Fruit fly (Drosophila melanogaster) whole organism, embryonic: ENCODE results near the gene Polr2M.

ENCODE experiments used
- Aef1 ChIP-seq: fragments of 200-800 bp; sonication (Bioruptor generic); IDR thresholded peaks from 3 replicates; pipeline ENCODE4 v1.3.6; 2022; ENCODE audit warnings: missing biosample characterization, missing genetic modification characterization
- CG10462 ChIP-seq: fragments of 200-800 bp; sonication (Bioruptor generic); optimal IDR thresholded peaks from 2 replicates; lab custom pipeline; 2016; ENCODE audit warnings: missing biosample characterization, missing genetic modification characterization
- CG10543 ChIP-seq: fragments of 200-800 bp; sonication (Bioruptor generic); optimal IDR thresholded peaks from 3 replicates; lab custom pipeline; 2017; ENCODE audit warnings: missing biosample characterization, mild to moderate bottlenecking, missing genetic modification characterization, moderate library complexity
- CG13287 ChIP-seq: fragments of 200-800 bp; sonication (Bioruptor generic); IDR thresholded peaks from 2 replicates; pipeline ENCODE4 v1.3.6; 2022; ENCODE audit warnings: missing biosample characterization, missing genetic modification characterization; ENCODE audit not compliant: partially characterized antibody
- CG14014 ChIP-seq: fragments of 200-800 bp; sonication (Bioruptor generic); IDR thresholded peaks from 2 replicates; pipeline ENCODE4 v1.3.6; 2022; ENCODE audit warnings: missing biosample characterization, missing genetic modification characterization
- CG1602 ChIP-seq: fragments of 200-800 bp; sonication (Bioruptor generic); optimal IDR thresholded peaks from 3 replicates; lab custom pipeline; 2016; ENCODE audit warnings: missing biosample characterization, missing genetic modification characterization
- CG16813 ChIP-seq: fragments of 200-800 bp; sonication (Bioruptor generic); IDR thresholded peaks from 3 replicates; pipeline ENCODE4 v1.3.6; 2022; ENCODE audit warnings: missing biosample characterization, missing genetic modification characterization; ENCODE audit not compliant: partially characterized antibody
- CG17385 ChIP-seq: fragments of 200-800 bp; sonication (Bioruptor generic); optimal IDR thresholded peaks from 3 replicates; lab custom pipeline; 2018; ENCODE audit warnings: missing biosample characterization, mild to moderate bottlenecking, missing genetic modification characterization
- CG18599 ChIP-seq: fragments of 200-800 bp; sonication (Bioruptor generic); optimal IDR thresholded peaks from 3 replicates; lab custom pipeline; 2017; ENCODE audit warnings: missing biosample characterization, missing genetic modification characterization, mild to moderate bottlenecking, moderate library complexity, missing genetic modification reagents
- CG30403 ChIP-seq: fragments of 200-800 bp; sonication (Bioruptor generic); optimal IDR thresholded peaks from 3 replicates; lab custom pipeline; 2016; ENCODE audit warnings: missing biosample characterization, missing genetic modification characterization
- CG3281 ChIP-seq: fragments of 200-800 bp; sonication (Bioruptor generic); optimal IDR thresholded peaks from 3 replicates; lab custom pipeline; 2017; ENCODE audit warnings: missing biosample characterization, mild to moderate bottlenecking, missing genetic modification characterization
- CG6272 ChIP-seq: fragments of 200-800 bp; sonication (Bioruptor generic); IDR thresholded peaks from 2 replicates; pipeline ENCODE4 v1.3.6; 2022; ENCODE audit warnings: missing biosample characterization, missing genetic modification characterization
- CG7987 ChIP-seq: fragments of 200-800 bp; sonication (Bioruptor generic); optimal IDR thresholded peaks from 2 replicates; lab custom pipeline; 2018; ENCODE audit warnings: missing biosample characterization, mild to moderate bottlenecking, missing genetic modification characterization, moderate library complexity
- CG8281 ChIP-seq: fragments of 200-800 bp; sonication (Bioruptor generic); optimal IDR thresholded peaks from 2 replicates; lab custom pipeline; 2018; ENCODE audit warnings: missing biosample characterization, mild to moderate bottlenecking, missing genetic modification characterization, moderate library complexity
- Deaf1 ChIP-seq: fragments of 200-800 bp; optimal IDR thresholded peaks from 3 replicates; lab custom pipeline; 2019; ENCODE audit warnings: missing biosample characterization, mild to moderate bottlenecking, missing genetic modification characterization, moderate library complexity
- Dip3 ChIP-seq: fragments of 200-800 bp; sonication (Bioruptor generic); optimal IDR thresholded peaks from 3 replicates; lab custom pipeline; 2016; ENCODE audit warnings: missing biosample characterization, missing genetic modification characterization
- Dref ChIP-seq: fragments of 200-800 bp; sonication (Bioruptor generic); IDR thresholded peaks from 2 replicates; pipeline ENCODE4 v1.3.6; 2022; ENCODE audit warnings: missing biosample characterization, missing genetic modification characterization
- Drgx ChIP-seq: fragments of 200-800 bp; sonication (Bioruptor generic); IDR thresholded peaks from 2 replicates; pipeline ENCODE4 v1.3.6; 2022; ENCODE audit warnings: missing biosample characterization, missing genetic modification characterization
- Fer1 ChIP-seq: fragments of 200-800 bp; sonication (Bioruptor generic); optimal IDR thresholded peaks from 2 replicates; lab custom pipeline; 2017; ENCODE audit warnings: missing biosample characterization, mild to moderate bottlenecking, missing genetic modification characterization
- Fer3 ChIP-seq: fragments of 200-800 bp; sonication (Bioruptor generic); optimal IDR thresholded peaks from 2 replicates; lab custom pipeline; 2018; ENCODE audit warnings: missing biosample characterization, mild to moderate bottlenecking, missing genetic modification characterization, moderate library complexity
- Jarid2 ChIP-seq: fragments of 200-800 bp; sonication (Bioruptor generic); optimal IDR thresholded peaks from 3 replicates; lab custom pipeline; 2017; ENCODE audit warnings: mild to moderate bottlenecking, missing biosample characterization, missing genetic modification reagents, missing genetic modification characterization
- Lpt ChIP-seq: fragments of >200 bp; optimal IDR thresholded peaks from 2 replicates; lab custom pipeline; 2018; ENCODE audit warnings: missing biosample characterization, missing genetic modification characterization
- Nf-YB ChIP-seq: fragments of 200-800 bp; sonication (Bioruptor generic); optimal IDR thresholded peaks from 3 replicates; lab custom pipeline; 2019; ENCODE audit warnings: missing biosample characterization, mild to moderate bottlenecking, missing genetic modification characterization, moderate library complexity
- Opbp ChIP-seq: fragments of 200-800 bp; sonication (Bioruptor generic); IDR thresholded peaks from 3 replicates; pipeline ENCODE4 v1.3.6; 2022; ENCODE audit warnings: missing biosample characterization, missing genetic modification characterization; ENCODE audit not compliant: partially characterized antibody
- ac ChIP-seq: fragments of 200-800 bp; sonication (Bioruptor generic); optimal IDR thresholded peaks from 3 replicates; lab custom pipeline; 2017; ENCODE audit warnings: missing biosample characterization, mild to moderate bottlenecking, missing genetic modification characterization
- ase ChIP-seq: fragments of 200-800 bp; sonication (Bioruptor generic); IDR thresholded peaks from 3 replicates; pipeline ENCODE4 v1.3.6; 2022; ENCODE audit warnings: missing biosample characterization, missing genetic modification characterization
- az2 ChIP-seq: fragments of 200-800 bp; sonication (Bioruptor generic); optimal IDR thresholded peaks from 3 replicates; lab custom pipeline; 2016; ENCODE audit warnings: missing biosample characterization, missing genetic modification characterization
- br ChIP-seq: fragments of >200 bp; optimal IDR thresholded peaks from 2 replicates; lab custom pipeline; 2017
- cad ChIP-seq: fragments of >200 bp; optimal IDR thresholded peaks from 2 replicates; lab custom pipeline; 2017; ENCODE audit warnings: missing biosample characterization, missing genetic modification characterization
- chinmo ChIP-seq: fragments of 200-800 bp; sonication (Bioruptor generic); IDR thresholded peaks from 4 replicates; pipeline ENCODE4 v1.3.6; 2022; ENCODE audit warnings: missing biosample characterization, missing genetic modification characterization; ENCODE audit not compliant: partially characterized antibody
- ci ChIP-seq: fragments of 200-800 bp; sonication (Bioruptor generic); IDR thresholded peaks from 3 replicates; pipeline ENCODE4 v1.3.6; 2022; ENCODE audit warnings: missing biosample characterization, missing genetic modification characterization
- crol ChIP-seq: fragments of 200-800 bp; sonication (Bioruptor generic); IDR thresholded peaks from 2 replicates; pipeline ENCODE4 v1.3.6; 2022; ENCODE audit warnings: missing biosample characterization, missing genetic modification characterization
- cwo ChIP-seq: fragments of 200-800 bp; sonication (Bioruptor generic); optimal IDR thresholded peaks from 3 replicates; lab custom pipeline; 2017; ENCODE audit warnings: missing biosample characterization, missing genetic modification characterization, mild to moderate bottlenecking, moderate library complexity, missing genetic modification reagents
- ems ChIP-seq: fragments of 200-800 bp; sonication (Bioruptor generic); optimal IDR thresholded peaks from 3 replicates; lab custom pipeline; 2016; ENCODE audit warnings: missing biosample characterization, missing genetic modification characterization
- exex ChIP-seq: fragments of 200-800 bp; sonication (Bioruptor generic); optimal IDR thresholded peaks from 4 replicates; lab custom pipeline; 2018; ENCODE audit warnings: missing biosample characterization, mild to moderate bottlenecking, missing genetic modification characterization, moderate library complexity
- ftz-f1 ChIP-seq: fragments of 200-800 bp; sonication (Bioruptor generic); optimal IDR thresholded peaks from 2 replicates; lab custom pipeline; 2016; ENCODE audit warnings: missing biosample characterization, missing genetic modification characterization
- ind ChIP-seq: fragments of 200-800 bp; sonication (Bioruptor generic); optimal IDR thresholded peaks from 3 replicates; lab custom pipeline; 2016; ENCODE audit warnings: missing biosample characterization, missing genetic modification characterization
- lab ChIP-seq: fragments of 200-800 bp; sonication (Bioruptor generic); optimal IDR thresholded peaks from 3 replicates; lab custom pipeline; 2017; ENCODE audit warnings: missing biosample characterization, missing genetic modification characterization, mild to moderate bottlenecking, moderate library complexity, missing genetic modification reagents
- lmd ChIP-seq: fragments of 200-800 bp; sonication (Bioruptor generic); IDR thresholded peaks from 2 replicates; pipeline ENCODE4 v1.3.6; 2022; ENCODE audit warnings: missing biosample characterization, missing genetic modification characterization
- nerfin-1 ChIP-seq: fragments of 200-800 bp; sonication (Bioruptor generic); optimal IDR thresholded peaks from 3 replicates; lab custom pipeline; 2019; ENCODE audit warnings: missing biosample characterization, mild to moderate bottlenecking, missing genetic modification characterization, moderate library complexity
- p53 ChIP-seq: fragments of 200-800 bp; sonication (Bioruptor generic); optimal IDR thresholded peaks from 2 replicates; lab custom pipeline; 2016; ENCODE audit warnings: missing biosample characterization, missing genetic modification characterization
- pb ChIP-seq: fragments of 200-800 bp; sonication (Bioruptor generic); optimal IDR thresholded peaks from 3 replicates; lab custom pipeline; 2016; ENCODE audit warnings: missing biosample characterization, missing genetic modification characterization
- pfk ChIP-seq: fragments of 200-800 bp; sonication (Bioruptor generic); optimal IDR thresholded peaks from 2 replicates; lab custom pipeline; 2018; ENCODE audit warnings: missing biosample characterization, mild to moderate bottlenecking, missing genetic modification characterization, moderate library complexity
- pita ChIP-seq: fragments of 200-800 bp; sonication (Bioruptor generic); optimal IDR thresholded peaks from 2 replicates; lab custom pipeline; 2017; ENCODE audit warnings: missing biosample characterization, mild to moderate bottlenecking, missing genetic modification characterization
- pzg ChIP-seq: fragments of 200-800 bp; sonication (Bioruptor generic); optimal IDR thresholded peaks from 3 replicates; lab custom pipeline; 2018; ENCODE audit warnings: missing biosample characterization, mild to moderate bottlenecking, missing genetic modification characterization, moderate library complexity
- sens-2 ChIP-seq: fragments of 200-800 bp; sonication (Bioruptor generic); IDR thresholded peaks from 2 replicates; pipeline ENCODE4 v1.3.6; 2022; ENCODE audit warnings: missing biosample characterization, missing genetic modification characterization
- seq ChIP-seq: fragments of 200-800 bp; sonication (Bioruptor generic); IDR thresholded peaks from 2 replicates; pipeline ENCODE4 v1.3.6; 2022; ENCODE audit warnings: missing biosample characterization, missing genetic modification characterization
- sisA ChIP-seq: fragments of 200-800 bp; sonication (Bioruptor generic); IDR thresholded peaks from 2 replicates; pipeline ENCODE4 v1.3.6; 2022; ENCODE audit warnings: missing biosample characterization, missing genetic modification characterization
- slbo ChIP-seq: fragments of 200-800 bp; sonication (Bioruptor generic); IDR thresholded peaks from 2 replicates; pipeline ENCODE4 v1.3.6; 2022; ENCODE audit warnings: missing biosample characterization, missing genetic modification characterization
- sug ChIP-seq: fragments of 200-800 bp; optimal IDR thresholded peaks from 2 replicates; lab custom pipeline; 2019; ENCODE audit warnings: missing biosample characterization, mild to moderate bottlenecking, missing genetic modification characterization, moderate library complexity
- wor ChIP-seq: fragments of 200-800 bp; sonication (Bioruptor generic); IDR thresholded peaks from 2 replicates; pipeline ENCODE4 v1.3.6; 2022; ENCODE audit warnings: missing biosample characterization, missing genetic modification characterization

Polr2M gene

dm6 chr3R:19223369-19223768 lies 5.9 kb upstream of the Polr2M start (continued):
- no peak for TF ChIP-seq lmd (GFP tag; lab: Robert Waterston, UW)
- TF ChIP-seq br (lab: Kevin White, UChicago), result no peak
- no peak for TF ChIP-seq ems (GFP tag; lab: Kevin White, UChicago)
- TF ChIP-seq sisA (GFP tag; lab: Robert Waterston, UW), result no peak
- no peak for TF ChIP-seq CG10462
- TF ChIP-seq ftz-f1 (GFP tag; lab: Kevin White, UChicago), result peak; percentile 20
- TF ChIP-seq CG13287 (GFP tag; lab: Robert Waterston, UW), result no peak
- TF ChIP-seq Fer1 (GFP tag; lab: Kevin White, UChicago), result peak; percentile 48
- peak; percentile 74 for TF ChIP-seq lab (GFP tag; lab: Kevin White, UChicago)
- peak; percentile 6; the same call in 1 of the 2 replicates for TF ChIP-seq seq (GFP tag; lab: Robert Waterston, UW)
- no peak for TF ChIP-seq nerfin-1
- TF ChIP-seq Opbp (GFP tag; lab: Robert Waterston, UW), result no peak
- TF ChIP-seq CG10543, result peak; percentile 74
- no peak for TF ChIP-seq CG1602 (GFP tag; lab: Kevin White, UChicago)
- TF ChIP-seq CG14014 (GFP tag; lab: Robert Waterston, UW), result peak; percentile 34; the same call in 1 of the 2 replicates
- TF ChIP-seq pzg (GFP tag; lab: Kevin White, UChicago), result no peak
- TF ChIP-seq wor (GFP tag; lab: Robert Waterston, UW), result no peak
- TF ChIP-seq Aef1 (GFP tag; lab: Robert Waterston, UW), result no peak
- no peak for TF ChIP-seq Jarid2 (GFP tag; lab: Kevin White, UChicago)
- no peak for TF ChIP-seq CG8281 (tag; lab: Kevin White, UChicago)
- no peak for TF ChIP-seq CG6272 (GFP tag; lab: Robert Waterston, UW)
- TF ChIP-seq pb (GFP tag; lab: Kevin White, UChicago), result no peak
- peak; percentile 91 for TF ChIP-seq crol (GFP tag; lab: Robert Waterston, UW)
- TF ChIP-seq CG17385 (GFP tag; lab: Kevin White, UChicago), result peak; percentile 11
- TF ChIP-seq Lpt (GFP tag; lab: Kevin White, UChicago), result no peak
- TF ChIP-seq Nf-YB (GFP tag; lab: Kevin White, UChicago), result peak; percentile 26
- no peak for TF ChIP-seq CG30403 (GFP tag; lab: Kevin White, UChicago)
- TF ChIP-seq p53 (GFP tag; lab: Kevin White, UChicago), result no peak
- peak; percentile 93 for TF ChIP-seq exex (tag; lab: Kevin White, UChicago)
- TF ChIP-seq ase (GFP tag; lab: Robert Waterston, UW), result no peak
- no peak for TF ChIP-seq Dref (GFP tag; lab: Robert Waterston, UW)
- no peak for TF ChIP-seq az2 (GFP tag; lab: Kevin White, UChicago)
- 0 out of 2 replicates have a peak, but pooled peaks have one; percentile 13 for TF ChIP-seq sens-2 (GFP tag; lab: Robert Waterston, UW)
- TF ChIP-seq CG7987 (GFP tag; lab: Kevin White, UChicago), result peak; percentile 17
- peak; percentile 24 for TF ChIP-seq CG18599 (GFP tag; lab: Kevin White, UChicago)
- no peak for TF ChIP-seq CG16813
- TF ChIP-seq pfk (GFP tag; lab: Kevin White, UChicago), result peak; percentile 29
- peak; percentile 0 for TF ChIP-seq Fer3 (tag; lab: Kevin White, UChicago)
- no peak for TF ChIP-seq pita
- TF ChIP-seq ac (GFP tag; lab: Kevin White, UChicago), result no peak
- TF ChIP-seq slbo, result no peak
- peak; percentile 92 for TF ChIP-seq sug
- TF ChIP-seq ind (GFP tag; lab: Kevin White, UChicago), result no peak
- peak; percentile 75 for TF ChIP-seq Deaf1 (tag; lab: Kevin White, UChicago)
- peak; percentile 28 for TF ChIP-seq CG3281 (GFP tag; lab: Kevin White, UChicago)
- no peak for TF ChIP-seq cad (GFP tag; lab: Kevin White, UChicago)
- no peak for TF ChIP-seq Dip3 (GFP tag; lab: Kevin White, UChicago)
- TF ChIP-seq chinmo (GFP tag; lab: Robert Waterston, UW), result peak; percentile 91; the same call in 3 of the 4 replicates
- TF ChIP-seq ci (GFP tag; lab: Robert Waterston, UW), result peak; percentile 17; the same call in 1 of the 3 replicates
- peak; percentile 96 for TF ChIP-seq cwo (GFP tag; lab: Kevin White, UChicago)
- TF ChIP-seq Drgx (GFP tag; lab: Robert Waterston, UW), result peak; percentile 16; the same call in 1 of the 2 replicates
